Worm (Caenorhabditis elegans) whole organism, L1 larva: ENCODE measurements around the gene F57A8.1.

ENCODE experiments used
- C16A3.4 ChIP-seq: fragments of 150-350 bp; optimal IDR thresholded peaks from 2 replicates; lab custom pipeline; 2014; ENCODE audit warnings: missing biosample characterization, missing genetic modification characterization
- C34B4.2 ChIP-seq: sonication (generic microtip); optimal IDR thresholded peaks from 2 replicates; lab custom pipeline; 2017; ENCODE audit warnings: mild to moderate bottlenecking, missing genetic modification characterization, missing compliant biosample characterization
- Y116A8C.19 ChIP-seq: sonication (generic microtip); optimal IDR thresholded peaks from 2 replicates; lab custom pipeline; 2016; ENCODE audit warnings: missing compliant biosample characterization, missing genetic modification characterization, borderline replicate concordance
- ama-1 ChIP-seq: fragments of 150-350 bp; optimal IDR thresholded peaks from 2 replicates; lab custom pipeline; 2014
- blmp-1 ChIP-seq: fragments of 150-350 bp; optimal IDR thresholded peaks from 2 replicates; lab custom pipeline; 2014; ENCODE audit warnings: missing biosample characterization, missing genetic modification characterization
- ceh-63 ChIP-seq: fragments of 200-800 bp; sonication (Bioruptor generic); optimal IDR thresholded peaks from 2 replicates; lab custom pipeline; 2018; ENCODE audit warnings: mild to moderate bottlenecking, missing genetic modification characterization, missing compliant biosample characterization
- ceh-8 ChIP-seq: fragments of 200-800 bp; sonication (Bioruptor generic); optimal IDR thresholded peaks from 2 replicates; lab custom pipeline; 2018; ENCODE audit warnings: mild to moderate bottlenecking, missing genetic modification characterization, moderate library complexity, missing compliant biosample characterization
- ceh-90 ChIP-seq: sonication (generic microtip); optimal IDR thresholded peaks from 2 replicates; lab custom pipeline; 2016; ENCODE audit warnings: missing genetic modification characterization, missing compliant biosample characterization
- ces-1 ChIP-seq: fragments of 150-350 bp; optimal IDR thresholded peaks from 2 replicates; lab custom pipeline; 2014; ENCODE audit warnings: missing biosample characterization, missing genetic modification reagents, missing genetic modification characterization
- efl-1 ChIP-seq, 4 experiments: fragments of 150-350 bp; optimal IDR thresholded peaks in 3 of 4; peaks in 1 of 4; 1 replicate in 1 of 4; 2 replicates in 3 of 4; lab custom pipeline; 2014; ENCODE audit warnings: missing biosample characterization in 2 of 4, missing genetic modification characterization in 2 of 4, missing genetic modification reagents in 2 of 4
- egl-27 ChIP-seq, 2 experiments: fragments of 150-350 bp in 1 of 2; sonication (generic microtip); optimal IDR thresholded peaks; 3 replicates each; lab custom pipeline; 2017 to 2018; ENCODE audit warnings: missing biosample characterization in 2 of 2, missing genetic modification characterization in 2 of 2, missing genetic modification reagents in 2 of 2
- elt-2 ChIP-seq: sonication (generic microtip); optimal IDR thresholded peaks from 2 replicates; lab custom pipeline; 2016; ENCODE audit warnings: missing genetic modification characterization, mild to moderate bottlenecking, inconsistent platforms, missing compliant biosample characterization, missing genetic modification reagents
- elt-3 ChIP-seq, 6 experiments: fragments of 150-350 bp in 1 of 6; sonication (generic microtip); optimal IDR thresholded peaks; 2 replicates each; lab custom pipeline; 2017 to 2018; ENCODE audit warnings: missing biosample characterization in 6 of 6, missing genetic modification characterization in 6 of 6, inconsistent platforms in 1 of 6
- fkh-8 ChIP-seq: sonication (generic microtip); optimal IDR thresholded peaks from 2 replicates; lab custom pipeline; 2016; ENCODE audit warnings: mild to moderate bottlenecking, missing genetic modification characterization, missing compliant biosample characterization
- fos-1 ChIP-seq: fragments of 150-350 bp; optimal IDR thresholded peaks from 2 replicates; lab custom pipeline; 2014; ENCODE audit warnings: missing biosample characterization, missing genetic modification characterization
- grh-1 ChIP-seq: fragments of 200-800 bp; sonication (Bioruptor generic); IDR thresholded peaks from 2 replicates; pipeline ENCODE4 v1.3.6; 2022; ENCODE audit warnings: missing genetic modification reagents, missing genetic modification characterization, missing compliant biosample characterization
- hlh-17 ChIP-seq: fragments of 200-800 bp; sonication (Bioruptor generic); optimal IDR thresholded peaks from 2 replicates; lab custom pipeline; 2018; ENCODE audit warnings: missing genetic modification characterization, mild to moderate bottlenecking, missing compliant biosample characterization, moderate library complexity, borderline replicate concordance
- hpl-2 ChIP-seq: fragments of 150-350 bp; optimal IDR thresholded peaks from 2 replicates; lab custom pipeline; 2014; ENCODE audit warnings: missing biosample characterization, missing genetic modification reagents, missing genetic modification characterization
- irx-1 ChIP-seq: sonication (generic microtip); optimal IDR thresholded peaks from 2 replicates; lab custom pipeline; 2016; ENCODE audit warnings: missing genetic modification characterization, missing compliant biosample characterization
- jun-1 ChIP-seq: fragments of 150-350 bp; optimal IDR thresholded peaks from 2 replicates; lab custom pipeline; 2014; ENCODE audit warnings: missing biosample characterization, missing genetic modification reagents, missing genetic modification characterization
- lin-13 ChIP-seq: fragments of 150-350 bp; optimal IDR thresholded peaks from 2 replicates; lab custom pipeline; 2014; ENCODE audit warnings: missing biosample characterization, missing genetic modification reagents, missing genetic modification characterization
- lin-15B ChIP-seq: fragments of 150-350 bp; sonication (generic microtip); optimal IDR thresholded peaks from 3 replicates; lab custom pipeline; 2014; ENCODE audit warnings: missing biosample characterization, missing genetic modification characterization
- lin-35 ChIP-seq, 2 experiments: fragments of 150-350 bp; optimal IDR thresholded peaks; 2 replicates each; lab custom pipeline; 2014; ENCODE audit warnings: missing biosample characterization in 2 of 2, missing genetic modification characterization in 2 of 2, missing genetic modification reagents in 2 of 2
- lin-39 ChIP-seq: fragments of 150-350 bp; optimal IDR thresholded peaks from 2 replicates; lab custom pipeline; 2014; ENCODE audit warnings: missing biosample characterization, missing genetic modification reagents, missing genetic modification characterization
- lir-3 ChIP-seq: sonication (generic microtip); optimal IDR thresholded peaks from 2 replicates; lab custom pipeline; 2016; ENCODE audit warnings: mild to moderate bottlenecking, missing genetic modification characterization, moderate library complexity, missing compliant biosample characterization; ENCODE audit not compliant: poor library complexity
- mab-9 ChIP-seq: fragments of 200-800 bp; sonication (Bioruptor generic); IDR thresholded peaks from 2 replicates; pipeline ENCODE4 v1.3.6; 2022; ENCODE audit warnings: missing genetic modification reagents, missing genetic modification characterization, missing compliant biosample characterization
- mdl-1 ChIP-seq, 2 experiments: fragments of 150-350 bp; optimal IDR thresholded peaks; 2 replicates each; lab custom pipeline; 2014 to 2017; ENCODE audit warnings: missing biosample characterization in 2 of 2, missing genetic modification characterization in 2 of 2, inconsistent platforms in 1 of 2
- mef-2 ChIP-seq: fragments of 150-350 bp; optimal IDR thresholded peaks from 2 replicates; lab custom pipeline; 2014; ENCODE audit warnings: missing biosample characterization, missing genetic modification characterization
- mep-1 ChIP-seq: fragments of 150-350 bp; optimal IDR thresholded peaks from 2 replicates; lab custom pipeline; 2014; ENCODE audit warnings: missing biosample characterization, missing genetic modification characterization
- nhr-11 ChIP-seq: fragments of 150-350 bp; optimal IDR thresholded peaks from 2 replicates; lab custom pipeline; 2014; ENCODE audit warnings: missing biosample characterization, missing genetic modification characterization
- nhr-12 ChIP-seq: sonication (generic microtip); optimal IDR thresholded peaks from 2 replicates; lab custom pipeline; 2017; ENCODE audit warnings: missing biosample characterization, missing genetic modification characterization
- nhr-20 ChIP-seq: sonication (generic microtip); optimal IDR thresholded peaks from 2 replicates; lab custom pipeline; 2016; ENCODE audit warnings: mild to moderate bottlenecking, missing genetic modification characterization, missing compliant biosample characterization
- nhr-237 ChIP-seq: fragments of 150-350 bp; optimal IDR thresholded peaks from 2 replicates; lab custom pipeline; 2014; ENCODE audit warnings: missing biosample characterization, missing genetic modification characterization
- nhr-28 ChIP-seq: fragments of 150-350 bp; optimal IDR thresholded peaks from 2 replicates; lab custom pipeline; 2014; ENCODE audit warnings: missing biosample characterization, missing genetic modification characterization
- nhr-47 ChIP-seq: sonication (generic microtip); optimal IDR thresholded peaks from 2 replicates; lab custom pipeline; 2016; ENCODE audit warnings: mild to moderate bottlenecking, missing genetic modification characterization, moderate library complexity, missing compliant biosample characterization
- nhr-71 ChIP-seq: sonication (generic microtip); optimal IDR thresholded peaks from 2 replicates; lab custom pipeline; 2016; ENCODE audit warnings: mild to moderate bottlenecking, missing genetic modification characterization, moderate library complexity, missing compliant biosample characterization
- nhr-90 ChIP-seq: sonication (generic microtip); optimal IDR thresholded peaks from 2 replicates; lab custom pipeline; 2016; ENCODE audit warnings: mild to moderate bottlenecking, missing genetic modification characterization, missing compliant biosample characterization; ENCODE audit not compliant: poor library complexity
- pqm-1 ChIP-seq: sonication (generic microtip); optimal IDR thresholded peaks from 3 replicates; lab custom pipeline; 2017; ENCODE audit warnings: missing biosample characterization, missing genetic modification characterization
- rnt-1 ChIP-seq: sonication (generic microtip); optimal IDR thresholded peaks from 2 replicates; lab custom pipeline; 2016; ENCODE audit warnings: mild to moderate bottlenecking, missing genetic modification characterization, moderate library complexity, missing compliant biosample characterization
- snpc-4 ChIP-seq: fragments of 150-350 bp; optimal IDR thresholded peaks from 2 replicates; lab custom pipeline; 2014; ENCODE audit warnings: missing biosample characterization, missing genetic modification characterization
- sox-4 ChIP-seq: sonication (generic microtip); optimal IDR thresholded peaks from 2 replicates; lab custom pipeline; 2016; ENCODE audit warnings: missing genetic modification characterization, missing compliant biosample characterization
- sptf-1 ChIP-seq: fragments of 150-350 bp; optimal IDR thresholded peaks from 2 replicates; lab custom pipeline; 2014; ENCODE audit warnings: missing biosample characterization, missing genetic modification characterization
- sup-37 ChIP-seq: fragments of 200-800 bp; sonication (Bioruptor generic); optimal IDR thresholded peaks from 2 replicates; lab custom pipeline; 2018; ENCODE audit warnings: mild to moderate bottlenecking, missing genetic modification characterization, missing compliant biosample characterization
- unc-30 ChIP-seq: sonication (generic microtip); optimal IDR thresholded peaks from 2 replicates; lab custom pipeline; 2017; ENCODE audit warnings: missing biosample characterization, missing genetic modification characterization
- unc-62 ChIP-seq: fragments of 150-350 bp; optimal IDR thresholded peaks from 2 replicates; lab custom pipeline; 2014; ENCODE audit warnings: missing biosample characterization, missing genetic modification reagents, missing genetic modification characterization
- unc-86 ChIP-seq: sonication (generic microtip); optimal IDR thresholded peaks from 2 replicates; lab custom pipeline; 2016; ENCODE audit warnings: missing genetic modification characterization, missing compliant biosample characterization
- unc-98 ChIP-seq: fragments of 200-800 bp; sonication (Bioruptor generic); IDR thresholded peaks from 2 replicates; pipeline ENCODE4 v1.3.6; 2022; ENCODE audit warnings: missing genetic modification characterization, missing compliant biosample characterization
- vab-15 ChIP-seq: sonication (generic microtip); optimal IDR thresholded peaks from 2 replicates; lab custom pipeline; 2017; ENCODE audit warnings: missing genotype, mild to moderate bottlenecking, missing genetic modification characterization, missing compliant biosample characterization
- xbp-1 ChIP-seq: sonication (generic microtip); optimal IDR thresholded peaks from 2 replicates; lab custom pipeline; 2016; ENCODE audit warnings: missing genetic modification characterization, missing compliant biosample characterization
- zag-1 ChIP-seq: fragments of 150-350 bp; optimal IDR thresholded peaks from 2 replicates; lab custom pipeline; 2014; ENCODE audit warnings: missing biosample characterization, missing genetic modification characterization
- ztf-11 ChIP-seq, 2 experiments: sonication (generic microtip); optimal IDR thresholded peaks; 2 replicates each; lab custom pipeline; 2016 to 2017; ENCODE audit warnings: missing genetic modification characterization in 2 of 2, missing biosample characterization in 1 of 2, missing compliant biosample characterization in 1 of 2

Gene F57A8.1

ce11 chrV:10042254-10042653 is 5.1 kb downstream of the F57A8.1 start (continued):
- peak; percentile 92 for TF ChIP-seq nhr-20
- TF ChIP-seq nhr-28 (tag; lab: Kevin White, UChicago): no peak
- no peak for TF ChIP-seq unc-62 (GFP tag; lab: Kevin White, UChicago)
- TF ChIP-seq mdl-1 (tag; optimal IDR thresholded peaks at IDR 0.05; lab: Kevin White, UChicago): peak in 1 of 2 experiments; percentile 68
- no peak for TF ChIP-seq mab-9 (GFP tag; lab: Robert Waterston, UW)
- no peak for TF ChIP-seq Y116A8C.19 (tag; lab: Kevin White, UChicago)
- TF ChIP-seq ceh-90 (tag; lab: Kevin White, UChicago): no peak
- TF ChIP-seq nhr-12 (tag; lab: Kevin White, UChicago): no peak
- no peak for TF ChIP-seq lin-15B (tag; lab: Kevin White, UChicago)
- TF ChIP-seq nhr-11 (tag; lab: Kevin White, UChicago): peak; percentile 11
- TF ChIP-seq C34B4.2 (tag; lab: Kevin White, UChicago): no peak
- peak; percentile 57 for TF ChIP-seq lin-13 (GFP tag; lab: Kevin White, UChicago)
- TF ChIP-seq fkh-8: peak; percentile 5
- TF ChIP-seq lin-35 (GFP tag; optimal IDR thresholded peaks at IDR 0.05; lab: Kevin White, UChicago): peak; percentile 58 to 73
- TF ChIP-seq nhr-237 (tag; lab: Kevin White, UChicago): no peak
- TF ChIP-seq hlh-17: no peak
- no peak for TF ChIP-seq nhr-90 (tag; lab: Kevin White, UChicago)
- TF ChIP-seq unc-98 (GFP tag; lab: Robert Waterston, UW): no peak
- TF ChIP-seq irx-1 (tag; lab: Kevin White, UChicago): peak; percentile 56
- peak; percentile 67 for TF ChIP-seq jun-1 (tag; lab: Kevin White, UChicago)
- TF ChIP-seq mep-1 (tag; lab: Kevin White, UChicago): peak; percentile 58
- TF ChIP-seq hpl-2 (GFP tag; lab: Kevin White, UChicago): no peak
- TF ChIP-seq grh-1: peak; percentile 57
- peak; percentile 86 for TF ChIP-seq nhr-71 (tag; lab: Kevin White, UChicago)
- TF ChIP-seq mef-2 (tag; lab: Kevin White, UChicago): no peak
- TF ChIP-seq egl-27 (tag; optimal IDR thresholded peaks at IDR 0.05; lab: Kevin White, UChicago): peak in 1 of 2 experiments; percentile 24
- TF ChIP-seq lin-39 (tag; lab: Kevin White, UChicago): peak; percentile 25
- TF ChIP-seq ces-1 (GFP tag; lab: Kevin White, UChicago): no peak
- TF ChIP-seq blmp-1 (tag; lab: Kevin White, UChicago): peak; percentile 72
- no peak for TF ChIP-seq zag-1 (tag; lab: Kevin White, UChicago)
- TF ChIP-seq C16A3.4: peak; percentile 43
- peak; percentile 11 for TF ChIP-seq snpc-4 (tag; lab: Kevin White, UChicago)
- peak; percentile 68 for TF ChIP-seq unc-86 (tag; lab: Kevin White, UChicago)
- no peak for TF ChIP-seq unc-30 (tag; lab: Kevin White, UChicago)
- TF ChIP-seq vab-15 (tag; lab: Kevin White, UChicago): no peak
- no peak for TF ChIP-seq ceh-8
- TF ChIP-seq pqm-1 (tag; lab: Kevin White, UChicago): no peak
- TF ChIP-seq ztf-11 (tag; optimal IDR thresholded peaks at IDR 0.05; lab: Kevin White, UChicago): no peak
- TF ChIP-seq elt-2 (tag; lab: Kevin White, UChicago): peak; percentile 17

ce11 chrV:10043234-10043796 is 6.2 kb downstream of the F57A8.1 start, which contains the start of gene T06E8.8:
T06E8.8 (plus strand) TSS chrV:10043746.
- TF ChIP-seq blmp-1 (tag; lab: Kevin White, UChicago) (peak; percentile 97), egl-27 (tag; optimal IDR thresholded peaks at IDR 0.05; lab: Kevin White, UChicago) (no peak), sox-4 (tag; lab: Kevin White, UChicago) (peak; percentile 25), unc-86 (tag; lab: Kevin White, UChicago) (no peak), nhr-47 (peak; percentile 73), vab-15 (tag; lab: Kevin White, UChicago) (no peak), xbp-1 (tag; lab: Kevin White, UChicago) (peak; percentile 64), sup-37 (GFP tag; lab: Kevin White, UChicago) (no peak), lir-3 (tag; lab: Kevin White, UChicago) (no peak), rnt-1 (tag; lab: Kevin White, UChicago) (peak; percentile 60), elt-3 (tag; optimal IDR thresholded peaks at IDR 0.05; lab: Kevin White, UChicago) (peak in 2 of 6 experiments; percentile 76 to 93), fos-1 (tag; lab: Kevin White, UChicago) (no peak), sptf-1 (tag; lab: Kevin White, UChicago) (no peak), efl-1 (optimal IDR thresholded peaks at IDR 0.05; lab: Kevin White, UChicago) (peak; percentile 41 to 49), efl-1 (GFP tag; optimal IDR thresholded peaks at IDR 0.05 in 1 of 2; lab: Kevin White, UChicago) (peak in 1 of 2 experiments; percentile 94), mef-2 (tag; lab: Kevin White, UChicago) (no peak), ceh-63 (GFP tag; lab: Kevin White, UChicago) (no peak), jun-1 (tag; lab: Kevin White, UChicago) (no peak), ama-1 (lab: Kevin White, UChicago) (peak; percentile 58), nhr-12 (tag; lab: Kevin White, UChicago) (no peak)
